Worm (Caenorhabditis elegans) whole organism, L3 larva: ENCODE data around the gene ify-1.

Source experiments
- R02D3.7 ChIP-seq: fragments of 150-350 bp; optimal IDR thresholded peaks from 2 replicates; lab custom pipeline; 2014; ENCODE audit warnings: missing biosample characterization, missing genetic modification characterization
- ZK546.5 ChIP-seq: sonication (generic microtip); optimal IDR thresholded peaks from 2 replicates; lab custom pipeline; 2017; ENCODE audit warnings: missing biosample characterization, missing genetic modification characterization
- aly-2 ChIP-seq: fragments of 150-350 bp; optimal IDR thresholded peaks from 2 replicates; lab custom pipeline; 2014; ENCODE audit warnings: missing biosample characterization, missing genetic modification characterization
- ceh-82 ChIP-seq: fragments of 150-350 bp; optimal IDR thresholded peaks from 2 replicates; lab custom pipeline; 2014; ENCODE audit warnings: missing biosample characterization, missing genetic modification characterization
- ceh-9 ChIP-seq: sonication (generic microtip); optimal IDR thresholded peaks from 2 replicates; lab custom pipeline; 2018; ENCODE audit warnings: missing biosample characterization, missing genetic modification characterization
- daf-12 ChIP-seq: fragments of 150-350 bp; optimal IDR thresholded peaks from 2 replicates; lab custom pipeline; 2014; ENCODE audit warnings: missing biosample characterization, missing genetic modification reagents, missing genetic modification characterization
- egl-27 ChIP-seq: sonication (generic microtip); optimal IDR thresholded peaks from 4 replicates; lab custom pipeline; 2017; ENCODE audit warnings: missing biosample characterization, missing genetic modification reagents, missing genetic modification characterization
- egl-5 ChIP-seq: fragments of 150-350 bp; optimal IDR thresholded peaks from 2 replicates; lab custom pipeline; 2017; ENCODE audit warnings: missing biosample characterization, missing genetic modification reagents, missing genetic modification characterization, inconsistent platforms
- elt-1 ChIP-seq: fragments of 150-350 bp; optimal IDR thresholded peaks from 2 replicates; lab custom pipeline; 2014; ENCODE audit warnings: missing biosample characterization, missing genetic modification characterization
- elt-2 ChIP-seq: sonication (generic microtip); optimal IDR thresholded peaks from 2 replicates; lab custom pipeline; 2016; ENCODE audit warnings: missing genetic modification reagents, mild to moderate bottlenecking, missing genetic modification characterization, missing compliant biosample characterization
- elt-3 ChIP-seq, 3 experiments: fragments of 150-350 bp in 1 of 3; sonication (generic microtip) in 2 of 3; optimal IDR thresholded peaks; 2 replicates in 2 of 3; 4 replicates in 1 of 3; lab custom pipeline; 2014 to 2017; ENCODE audit warnings: missing biosample characterization in 3 of 3, missing genetic modification characterization in 3 of 3
- eor-1 ChIP-seq, 2 experiments: fragments of 150-350 bp; optimal IDR thresholded peaks; 2 replicates each; lab custom pipeline; 2014 to 2018; ENCODE audit warnings: missing biosample characterization in 2 of 2, missing genetic modification characterization in 2 of 2
- fkh-10 ChIP-seq: sonication (generic microtip); optimal IDR thresholded peaks from 2 replicates; lab custom pipeline; 2017; ENCODE audit warnings: missing biosample characterization, missing genetic modification reagents, missing genetic modification characterization
- hmg-11 ChIP-seq: sonication (generic microtip); optimal IDR thresholded peaks from 2 replicates; lab custom pipeline; 2016; ENCODE audit warnings: missing genetic modification characterization, missing compliant biosample characterization
- jun-1 ChIP-seq: fragments of 150-350 bp; optimal IDR thresholded peaks from 2 replicates; lab custom pipeline; 2014; ENCODE audit warnings: missing biosample characterization, missing genetic modification reagents, missing genetic modification characterization
- lin-15B ChIP-seq: fragments of 150-350 bp; optimal IDR thresholded peaks from 2 replicates; lab custom pipeline; 2014; ENCODE audit warnings: missing biosample characterization, missing genetic modification characterization
- lin-39 ChIP-seq: fragments of 150-350 bp; optimal IDR thresholded peaks from 2 replicates; lab custom pipeline; 2018; ENCODE audit warnings: missing biosample characterization, missing genetic modification reagents, missing genetic modification characterization
- lsy-12 ChIP-seq: sonication (generic microtip); optimal IDR thresholded peaks from 2 replicates; lab custom pipeline; 2016; ENCODE audit warnings: mild to moderate bottlenecking, missing genetic modification characterization, missing compliant biosample characterization
- nfya-1 ChIP-seq: sonication (generic microtip); optimal IDR thresholded peaks from 2 replicates; lab custom pipeline; 2017; ENCODE audit warnings: missing genetic modification characterization, mild to moderate bottlenecking, missing compliant biosample characterization, antibody characterized with exemption, moderate library complexity; ENCODE audit not compliant: insufficient read depth
- nhr-12 ChIP-seq: fragments of 150-350 bp; optimal IDR thresholded peaks from 2 replicates; lab custom pipeline; 2014; ENCODE audit warnings: missing biosample characterization, missing genetic modification characterization
- nhr-23 ChIP-seq: fragments of 150-350 bp; optimal IDR thresholded peaks from 2 replicates; lab custom pipeline; 2014; ENCODE audit warnings: missing biosample characterization, missing genetic modification reagents, missing genetic modification characterization
- nhr-237 ChIP-seq: fragments of 150-350 bp; optimal IDR thresholded peaks from 2 replicates; lab custom pipeline; 2014; ENCODE audit warnings: missing biosample characterization, missing genetic modification characterization
- nhr-25 ChIP-seq: sonication (generic microtip); optimal IDR thresholded peaks from 2 replicates; lab custom pipeline; 2017; ENCODE audit warnings: missing biosample characterization, missing genetic modification characterization
- nhr-28 ChIP-seq: fragments of 150-350 bp; optimal IDR thresholded peaks from 2 replicates; lab custom pipeline; 2014; ENCODE audit warnings: missing biosample characterization, missing genetic modification characterization
- nhr-43 ChIP-seq: sonication (generic microtip); optimal IDR thresholded peaks from 2 replicates; lab custom pipeline; 2016; ENCODE audit warnings: mild to moderate bottlenecking, missing genetic modification characterization, missing compliant biosample characterization; ENCODE audit not compliant: poor library complexity, severe bottlenecking
- nhr-67 ChIP-seq: fragments of 150-350 bp; optimal IDR thresholded peaks from 2 replicates; lab custom pipeline; 2014; ENCODE audit warnings: missing biosample characterization, missing genetic modification characterization
- nhr-76 ChIP-seq: fragments of 150-350 bp; sonication (generic microtip); optimal IDR thresholded peaks from 5 replicates; lab custom pipeline; 2014; ENCODE audit warnings: missing biosample characterization, missing genetic modification characterization
- nhr-77 ChIP-seq: fragments of 150-350 bp; optimal IDR thresholded peaks from 2 replicates; lab custom pipeline; 2014; ENCODE audit warnings: missing biosample characterization, missing genetic modification characterization
- pha-4 ChIP-seq: fragments of 150-350 bp; optimal IDR thresholded peaks from 2 replicates; lab custom pipeline; 2014; ENCODE audit warnings: missing biosample characterization, missing genetic modification reagents, missing genetic modification characterization
- pqm-1 ChIP-seq: fragments of 150-350 bp; optimal IDR thresholded peaks from 2 replicates; lab custom pipeline; 2017; ENCODE audit warnings: missing biosample characterization, missing genetic modification characterization, inconsistent platforms
- skn-1 ChIP-seq: fragments of 150-350 bp; optimal IDR thresholded peaks from 2 replicates; lab custom pipeline; 2014; ENCODE audit warnings: missing biosample characterization, missing genetic modification characterization
- snpc-4 ChIP-seq: fragments of 150-350 bp; optimal IDR thresholded peaks from 2 replicates; lab custom pipeline; 2014; ENCODE audit warnings: missing biosample characterization, missing genetic modification characterization
- tbx-2 ChIP-seq: sonication (generic microtip); optimal IDR thresholded peaks from 2 replicates; lab custom pipeline; 2016; ENCODE audit warnings: mild to moderate bottlenecking, missing genetic modification characterization, missing compliant biosample characterization
- unc-39 ChIP-seq: sonication (generic microtip); optimal IDR thresholded peaks from 4 replicates; lab custom pipeline; 2017; ENCODE audit warnings: missing biosample characterization, missing genetic modification characterization
- unc-62 ChIP-seq: fragments of 150-350 bp; sonication (generic microtip); optimal IDR thresholded peaks from 4 replicates; lab custom pipeline; 2014; ENCODE audit warnings: missing biosample characterization, missing genetic modification reagents, missing genetic modification characterization
- ztf-11 ChIP-seq: fragments of 150-350 bp; optimal IDR thresholded peaks from 2 replicates; lab custom pipeline; 2014; ENCODE audit warnings: missing biosample characterization, missing genetic modification characterization
- ztf-4 ChIP-seq: fragments of 150-350 bp; optimal IDR thresholded peaks from 2 replicates; lab custom pipeline; 2014; ENCODE audit warnings: missing biosample characterization, missing genetic modification characterization

The ify-1 gene

ce11 chrII:5036128-5036527 is 18.9 kb downstream of the ify-1 start, which contains the start of gene lrr-1:
lrr-1 (minus strand) TSS chrII:5036439.
- TF ChIP-seq nhr-77 (peak; percentile 12), elt-2 (tag; lab: Kevin White, UChicago) (peak; percentile 32), lsy-12 (no peak)
- TF ChIP-seq, all 47 proteins: peak for 2

- no peak for TF ChIP-seq lin-15B (tag; lab: Kevin White, UChicago)
- TF ChIP-seq egl-5 (tag; lab: Kevin White, UChicago), result no peak
- TF ChIP-seq eor-1 (tag; optimal IDR thresholded peaks at IDR 0.05; lab: Kevin White, UChicago), result no peak
- no peak for TF ChIP-seq ZK546.5 (tag; lab: Kevin White, UChicago)
- no peak for TF ChIP-seq ztf-4 (tag; lab: Kevin White, UChicago)
- TF ChIP-seq nhr-23 (tag; lab: Kevin White, UChicago), result no peak
- no peak for TF ChIP-seq elt-1 (tag; lab: Kevin White, UChicago)
- no peak for TF ChIP-seq lsy-12
- no peak for TF ChIP-seq nhr-25 (tag; lab: Kevin White, UChicago)
- TF ChIP-seq egl-27 (tag; lab: Kevin White, UChicago), result no peak
- TF ChIP-seq nhr-67, result no peak
- no peak for TF ChIP-seq ztf-11
- no peak for TF ChIP-seq hmg-11 (tag; lab: Kevin White, UChicago)
- no peak for TF ChIP-seq skn-1 (tag; lab: Kevin White, UChicago)
- TF ChIP-seq ceh-82 (tag; lab: Kevin White, UChicago), result no peak
- TF ChIP-seq R02D3.7 (tag; lab: Kevin White, UChicago), result no peak
- no peak for TF ChIP-seq pha-4 (tag; lab: Kevin White, UChicago)
- TF ChIP-seq unc-39, result no peak
Observed at ce11 chrII:5033935-5034334, 21.0 kb downstream of the ify-1 start, which contains the start of gene F33G12.3. F33G12.3 (minus strand) TSS chrII:5034035.

- TF ChIP-seq lin-15B (tag; lab: Kevin White, UChicago), result peak; percentile 34
- TF ChIP-seq pha-4 (tag; lab: Kevin White, UChicago), result peak; percentile 38
- peak; percentile 73 for TF ChIP-seq lsy-12
- TF ChIP-seq aly-2 (tag; lab: Kevin White, UChicago), result no peak
- peak; percentile 89 for TF ChIP-seq hmg-11 (tag; lab: Kevin White, UChicago)
- peak; percentile 29 for TF ChIP-seq ceh-82 (tag; lab: Kevin White, UChicago)
- peak; percentile 58 for TF ChIP-seq lin-39 (tag; lab: Kevin White, UChicago)
- peak; percentile 17 for TF ChIP-seq pqm-1 (tag; lab: Kevin White, UChicago)
- peak; percentile 35 for TF ChIP-seq jun-1 (tag; lab: Kevin White, UChicago)
- TF ChIP-seq nhr-12 (tag; lab: Kevin White, UChicago), result no peak
- peak; percentile 87 for TF ChIP-seq elt-2 (tag; lab: Kevin White, UChicago)
- TF ChIP-seq daf-12 (tag; lab: Kevin White, UChicago), result no peak
- peak; percentile 19 for TF ChIP-seq tbx-2 (tag; lab: Kevin White, UChicago)
- TF ChIP-seq egl-27 (tag; lab: Kevin White, UChicago), result peak; percentile 46
- no peak for TF ChIP-seq nhr-76 (tag; lab: Kevin White, UChicago)
- peak; percentile 57 for TF ChIP-seq nfya-1
- TF ChIP-seq snpc-4 (tag; lab: Kevin White, UChicago), result peak; percentile 30
- peak; percentile 63 for TF ChIP-seq nhr-43 (tag; lab: Kevin White, UChicago)
- TF ChIP-seq R02D3.7 (tag; lab: Kevin White, UChicago), result peak; percentile 29
- peak; percentile 40 for TF ChIP-seq nhr-25 (tag; lab: Kevin White, UChicago)
Observed at ce11 chrII:5032669-5033068, 22.3 kb downstream of the ify-1 start.

DNA sequence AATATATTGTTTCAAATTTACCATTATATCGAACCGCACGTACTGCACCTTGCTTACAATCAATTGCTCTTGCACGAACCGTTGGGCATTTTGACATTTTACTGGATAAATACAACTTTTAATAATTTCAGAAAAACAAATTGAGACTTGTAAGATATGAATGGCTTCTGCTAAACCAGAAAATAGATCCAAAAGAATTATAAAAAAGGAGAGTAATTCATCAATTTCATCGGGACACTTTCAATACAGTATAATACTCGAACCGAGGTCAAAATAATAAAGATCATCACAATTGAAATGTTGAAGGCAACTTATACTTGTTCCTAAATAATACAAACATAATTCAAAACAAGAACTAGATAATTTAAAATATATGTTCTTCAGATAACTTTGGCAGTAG is 23.4 kb downstream of the ify-1 start, which contains the start of gene wdr-83:
Gene wdr-83 (minus strand): TSS at position 101 of the 400 bp plus-strand sequence.
- TF ChIP-seq daf-12 (tag; lab: Kevin White, UChicago) (no peak), lsy-12 (no peak), fkh-10 (GFP tag; lab: Kevin White, UChicago) (no peak), nhr-28 (tag; lab: Kevin White, UChicago) (no peak), nhr-237 (tag; lab: Kevin White, UChicago) (no peak), unc-62 (GFP tag; lab: Kevin White, UChicago) (no peak), R02D3.7 (tag; lab: Kevin White, UChicago) (no peak), elt-3 (tag; optimal IDR thresholded peaks at IDR 0.05; lab: Kevin White, UChicago) (no peak), nhr-67 (no peak), unc-39 (no peak), ceh-9 (tag; lab: Kevin White, UChicago) (no peak), nhr-43 (tag; lab: Kevin White, UChicago) (no peak)
- TF ChIP-seq, all 47 proteins: peak for 0
